Worm (Caenorhabditis elegans) whole organism, mixed stage, embryonic: ENCODE data around the gene C45G9.5.

Experiments
- M03D4.4 ChIP-seq: sonication (generic microtip); optimal IDR thresholded peaks from 2 replicates; lab custom pipeline; 2017; ENCODE audit warnings: mild to moderate bottlenecking, missing genetic modification characterization, missing compliant biosample characterization
- bed-3 ChIP-seq: fragments of 200-800 bp; sonication (Bioruptor generic); optimal IDR thresholded peaks from 3 replicates; lab custom pipeline; 2018; ENCODE audit warnings: mild to moderate bottlenecking, missing genetic modification characterization, moderate library complexity, missing compliant biosample characterization
- blmp-1 ChIP-seq: fragments of 150-350 bp; optimal IDR thresholded peaks from 2 replicates; lab custom pipeline; 2014; ENCODE audit warnings: missing biosample characterization, missing genetic modification characterization
- ceh-39 ChIP-seq: fragments of 150-350 bp; optimal IDR thresholded peaks from 2 replicates; lab custom pipeline; 2014; ENCODE audit warnings: missing biosample characterization, missing genetic modification characterization
- ceh-43 ChIP-seq: fragments of 200-800 bp; sonication (Bioruptor generic); optimal IDR thresholded peaks from 2 replicates; lab custom pipeline; 2018; ENCODE audit warnings: mild to moderate bottlenecking, missing genetic modification characterization, moderate library complexity, missing compliant biosample characterization
- ceh-83 ChIP-seq: fragments of 200-800 bp; sonication (Bioruptor generic); optimal IDR thresholded peaks from 2 replicates; lab custom pipeline; 2018; ENCODE audit warnings: mild to moderate bottlenecking, missing genetic modification characterization, missing compliant biosample characterization
- ces-1 ChIP-seq: fragments of 150-350 bp; optimal IDR thresholded peaks from 2 replicates; lab custom pipeline; 2014; ENCODE audit warnings: missing biosample characterization, missing genetic modification reagents, missing genetic modification characterization
- cnd-1 ChIP-seq: fragments of 200-800 bp; sonication (Bioruptor generic); optimal IDR thresholded peaks from 2 replicates; lab custom pipeline; 2018; ENCODE audit warnings: mild to moderate bottlenecking, missing genetic modification characterization, missing compliant biosample characterization
- drap-1 ChIP-seq: fragments of 200-800 bp; sonication (Bioruptor generic); optimal IDR thresholded peaks from 3 replicates; lab custom pipeline; 2018; ENCODE audit warnings: mild to moderate bottlenecking, missing genetic modification characterization, missing compliant biosample characterization
- elt-1 ChIP-seq: sonication (generic microtip); optimal IDR thresholded peaks from 2 replicates; lab custom pipeline; 2017; ENCODE audit warnings: missing genetic modification characterization, mild to moderate bottlenecking, missing compliant biosample characterization, antibody characterized with exemption, moderate library complexity, borderline replicate concordance; ENCODE audit not compliant: insufficient read depth
- elt-3 ChIP-seq: fragments of 150-350 bp; optimal IDR thresholded peaks from 2 replicates; lab custom pipeline; 2014; ENCODE audit warnings: missing biosample characterization, missing genetic modification characterization
- flh-1 ChIP-seq: fragments of 200-800 bp; sonication (Bioruptor generic); optimal IDR thresholded peaks from 2 replicates; lab custom pipeline; 2018; ENCODE audit warnings: mild to moderate bottlenecking, missing genetic modification characterization, moderate library complexity, missing compliant biosample characterization
- ham-2 ChIP-seq: fragments of 200-800 bp; sonication (Bioruptor generic); optimal IDR thresholded peaks from 2 replicates; lab custom pipeline; 2018; ENCODE audit warnings: mild to moderate bottlenecking, missing genetic modification characterization, missing compliant biosample characterization
- hlh-1 ChIP-seq: fragments of 150-350 bp; optimal IDR thresholded peaks from 2 replicates; lab custom pipeline; 2014; ENCODE audit warnings: missing biosample characterization, missing genetic modification reagents, missing genetic modification characterization
- lin-13 ChIP-seq: fragments of 150-350 bp; optimal IDR thresholded peaks from 2 replicates; lab custom pipeline; 2014; ENCODE audit warnings: missing biosample characterization, missing genetic modification characterization
- lin-32 ChIP-seq: fragments of 200-800 bp; sonication (Bioruptor generic); optimal IDR thresholded peaks from 2 replicates; lab custom pipeline; 2018; ENCODE audit warnings: mild to moderate bottlenecking, missing genetic modification characterization, missing compliant biosample characterization
- lsy-2 ChIP-seq: fragments of 150-350 bp; optimal IDR thresholded peaks from 2 replicates; lab custom pipeline; 2014; ENCODE audit warnings: missing biosample characterization, missing genetic modification characterization
- mab-5 ChIP-seq: fragments of 150-350 bp; optimal IDR thresholded peaks from 2 replicates; lab custom pipeline; 2014; ENCODE audit warnings: missing biosample characterization, missing genetic modification characterization
- mep-1 ChIP-seq: fragments of 150-350 bp; optimal IDR thresholded peaks from 2 replicates; lab custom pipeline; 2017; ENCODE audit warnings: missing biosample characterization, missing genetic modification reagents, missing genetic modification characterization, inconsistent platforms
- mls-2 ChIP-seq: sonication (generic microtip); optimal IDR thresholded peaks from 2 replicates; lab custom pipeline; 2016; ENCODE audit warnings: mild to moderate bottlenecking, missing genetic modification characterization, moderate library complexity, missing compliant biosample characterization
- nhr-12 ChIP-seq: fragments of 150-350 bp; optimal IDR thresholded peaks from 2 replicates; lab custom pipeline; 2014; ENCODE audit warnings: missing biosample characterization, missing genetic modification characterization
- nhr-2 ChIP-seq: fragments of 150-350 bp; optimal IDR thresholded peaks from 2 replicates; lab custom pipeline; 2014; ENCODE audit warnings: missing biosample characterization, missing genetic modification characterization
- nhr-237 ChIP-seq: fragments of 150-350 bp; optimal IDR thresholded peaks from 2 replicates; lab custom pipeline; 2014; ENCODE audit warnings: missing biosample characterization, missing genetic modification characterization
- nhr-28 ChIP-seq: fragments of 150-350 bp; optimal IDR thresholded peaks from 2 replicates; lab custom pipeline; 2014; ENCODE audit warnings: missing biosample characterization, missing genetic modification characterization
- nhr-76 ChIP-seq: sonication (generic microtip); optimal IDR thresholded peaks from 2 replicates; lab custom pipeline; 2017; ENCODE audit warnings: missing biosample characterization, missing genetic modification characterization
- pha-4 ChIP-seq: fragments of 150-350 bp; optimal IDR thresholded peaks from 2 replicates; lab custom pipeline; 2018; ENCODE audit warnings: missing biosample characterization, missing genetic modification reagents, missing genetic modification characterization
- sem-2 ChIP-seq: fragments of 200-800 bp; sonication (Bioruptor generic); optimal IDR thresholded peaks from 2 replicates; lab custom pipeline; 2018; ENCODE audit warnings: mild to moderate bottlenecking, missing genetic modification characterization, missing compliant biosample characterization
- snpc-4 ChIP-seq: fragments of 150-350 bp; optimal IDR thresholded peaks from 2 replicates; lab custom pipeline; 2014; ENCODE audit warnings: missing biosample characterization, missing genetic modification characterization
- sptf-1 ChIP-seq: sonication (generic microtip); optimal IDR thresholded peaks from 2 replicates; lab custom pipeline; 2017; ENCODE audit warnings: mild to moderate bottlenecking, missing genetic modification characterization, moderate library complexity, missing compliant biosample characterization
- tbx-8 ChIP-seq: fragments of 200-800 bp; sonication (Bioruptor generic); optimal IDR thresholded peaks from 2 replicates; lab custom pipeline; 2018; ENCODE audit warnings: mild to moderate bottlenecking, missing genetic modification characterization, moderate library complexity, missing compliant biosample characterization
- unc-120 ChIP-seq: sonication (generic microtip); optimal IDR thresholded peaks from 2 replicates; lab custom pipeline; 2017; ENCODE audit warnings: missing genetic modification characterization, missing compliant biosample characterization; ENCODE audit not compliant: poor library complexity, severe bottlenecking
- unc-39 ChIP-seq: fragments of 150-350 bp; optimal IDR thresholded peaks from 2 replicates; lab custom pipeline; 2014; ENCODE audit warnings: missing biosample characterization, missing genetic modification characterization
- unc-62 ChIP-seq: fragments of 150-350 bp; optimal IDR thresholded peaks from 2 replicates; lab custom pipeline; 2014; ENCODE audit warnings: missing biosample characterization, missing genetic modification reagents, missing genetic modification characterization
- zip-8 ChIP-seq: fragments of 150-350 bp; optimal IDR thresholded peaks from 2 replicates; lab custom pipeline; 2014; ENCODE audit warnings: missing biosample characterization, missing genetic modification characterization
- ztf-11 ChIP-seq: fragments of 150-350 bp; optimal IDR thresholded peaks from 2 replicates; lab custom pipeline; 2014; ENCODE audit warnings: missing biosample characterization, missing genetic modification characterization

Gene C45G9.5

DNA sequence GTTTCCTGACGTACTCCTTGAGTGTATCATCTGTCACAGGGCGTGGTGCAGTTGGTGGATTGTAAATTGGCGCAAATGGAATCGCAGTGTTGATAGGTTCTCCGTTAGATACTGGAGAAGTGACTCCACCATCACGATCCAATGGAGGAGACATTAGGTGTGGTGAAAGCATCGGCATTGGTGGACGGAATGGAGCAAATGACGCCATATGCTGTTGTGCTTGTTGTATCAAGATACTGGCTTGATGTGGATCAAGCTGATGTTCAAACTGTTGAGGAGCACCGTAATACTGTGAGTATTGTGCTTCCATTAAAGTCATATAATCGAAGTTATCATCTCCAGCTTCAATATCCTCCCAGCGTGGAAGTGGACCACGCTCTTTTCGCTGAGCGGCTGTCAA lies 35.5 kb upstream of the C45G9.5 start:
- TF ChIP-seq sptf-1 (tag; lab: Kevin White, UChicago) = no peak
- TF ChIP-seq nhr-28 = no peak
- TF ChIP-seq nhr-12 (tag; lab: Kevin White, UChicago) = no peak
- TF ChIP-seq zip-8 = no peak
- no peak for TF ChIP-seq hlh-1
- no peak for TF ChIP-seq mls-2 (tag; lab: Kevin White, UChicago)
- TF ChIP-seq elt-1 (tag; lab: Kevin White, UChicago) = no peak
- TF ChIP-seq nhr-2 (tag; lab: Kevin White, UChicago) = no peak
- no peak for TF ChIP-seq mep-1 (tag; lab: Kevin White, UChicago)
- TF ChIP-seq drap-1 (GFP tag; lab: Kevin White, UChicago) = no peak
- TF ChIP-seq cnd-1 (tag; lab: Kevin White, UChicago) = no peak
- TF ChIP-seq unc-62 (GFP tag; lab: Kevin White, UChicago) = no peak
- no peak for TF ChIP-seq unc-120 (tag; lab: Kevin White, UChicago)
- TF ChIP-seq lsy-2 = no peak
- no peak for TF ChIP-seq tbx-8
- no peak for TF ChIP-seq ceh-43 (GFP tag; lab: Kevin White, UChicago)

DNA sequence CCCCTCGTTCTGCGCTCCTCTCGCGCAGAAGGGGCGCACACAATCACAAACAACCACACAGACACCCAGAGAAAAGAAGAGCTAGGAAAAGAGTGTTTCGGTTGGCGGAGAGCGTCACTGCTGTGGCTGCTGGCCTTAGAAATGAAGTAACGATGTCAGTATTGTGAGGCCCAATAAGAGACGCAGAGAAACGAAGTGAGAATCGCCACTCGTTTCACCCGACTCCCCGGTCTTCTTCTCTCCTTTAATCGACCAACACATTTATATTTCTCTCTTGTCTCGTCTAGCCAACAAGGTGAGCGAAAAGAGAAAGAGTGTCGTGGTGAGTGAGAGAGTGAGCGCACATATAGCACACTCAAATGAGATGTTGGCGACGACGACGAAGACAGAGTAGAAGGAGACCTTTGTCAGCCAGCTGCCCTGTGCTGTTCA lies 34.0 kb upstream of the C45G9.5 start:
- TF ChIP-seq blmp-1 (tag; lab: Kevin White, UChicago) (peak; percentile 26), nhr-237 (peak; percentile 63), unc-62 (GFP tag; lab: Kevin White, UChicago) (peak; percentile 94), mls-2 (tag; lab: Kevin White, UChicago) (peak; percentile 84), lin-32 (GFP tag; lab: Kevin White, UChicago) (no peak), flh-1 (no peak), drap-1 (GFP tag; lab: Kevin White, UChicago) (peak; percentile 77), sem-2 (no peak), ceh-83 (GFP tag; lab: Kevin White, UChicago) (no peak), tbx-8 (peak; percentile 7), ces-1 (GFP tag; lab: Kevin White, UChicago) (peak; percentile 97), lsy-2 (peak; percentile 69), unc-120 (tag; lab: Kevin White, UChicago) (peak; percentile 97), ham-2 (peak; percentile 88), nhr-2 (tag; lab: Kevin White, UChicago) (peak; percentile 61), ztf-11 (tag; lab: Kevin White, UChicago) (peak; percentile 78), mep-1 (tag; lab: Kevin White, UChicago) (peak; percentile 89), lin-13 (peak; percentile 16), elt-3 (tag; lab: Kevin White, UChicago) (no peak), sptf-1 (tag; lab: Kevin White, UChicago) (peak; percentile 52), nhr-76 (tag; lab: Kevin White, UChicago) (no peak), unc-39 (tag; lab: Kevin White, UChicago) (no peak), pha-4 (tag; lab: Kevin White, UChicago) (peak; percentile 47), cnd-1 (tag; lab: Kevin White, UChicago) (peak; percentile 68), M03D4.4 (peak; percentile 67), nhr-12 (tag; lab: Kevin White, UChicago) (no peak), snpc-4 (tag; lab: Kevin White, UChicago) (no peak), ceh-43 (GFP tag; lab: Kevin White, UChicago) (peak; percentile 3), hlh-1 (peak; percentile 74), elt-1 (tag; lab: Kevin White, UChicago) (no peak), nhr-28 (no peak), zip-8 (peak; percentile 2), bed-3 (GFP tag; lab: Kevin White, UChicago) (no peak), mab-5 (no peak), ceh-39 (tag; lab: Kevin White, UChicago) (peak; percentile 72)
- TF ChIP-seq, all 35 proteins: peak for 22

- TF ChIP-seq ztf-11 (tag; lab: Kevin White, UChicago) (no peak), tbx-8 (no peak), mab-5 (no peak), zip-8 (no peak), ham-2 (no peak)
Observed at ce11 chrIII:5017550-5017949, 30.4 kb upstream of the C45G9.5 start, which contains the start of gene larp-1. TSS of gene larp-1 (minus strand) at chrIII:5017650.
